Worm (Caenorhabditis elegans) whole organism, L4 larva: ENCODE results near the gene Y57G11C.1147.

ENCODE experiments used
- dve-1 ChIP-seq: sonication (generic microtip); optimal IDR thresholded peaks from 2 replicates; lab custom pipeline; 2017; ENCODE audit warnings: antibody characterized with exemption, mild to moderate bottlenecking, missing genetic modification characterization, missing compliant biosample characterization; ENCODE audit not compliant: insufficient read depth
- mes-2 ChIP-seq: sonication (generic microtip); optimal IDR thresholded peaks from 2 replicates; lab custom pipeline; 2016; ENCODE audit warnings: missing genotype, mild to moderate bottlenecking, missing genetic modification characterization, missing compliant biosample characterization; ENCODE audit not compliant: poor library complexity, severe bottlenecking
- unc-130 ChIP-seq: sonication (generic microtip); optimal IDR thresholded peaks from 2 replicates; lab custom pipeline; 2016; ENCODE audit warnings: missing genetic modification reagents, missing genetic modification characterization, missing compliant biosample characterization

DNA sequence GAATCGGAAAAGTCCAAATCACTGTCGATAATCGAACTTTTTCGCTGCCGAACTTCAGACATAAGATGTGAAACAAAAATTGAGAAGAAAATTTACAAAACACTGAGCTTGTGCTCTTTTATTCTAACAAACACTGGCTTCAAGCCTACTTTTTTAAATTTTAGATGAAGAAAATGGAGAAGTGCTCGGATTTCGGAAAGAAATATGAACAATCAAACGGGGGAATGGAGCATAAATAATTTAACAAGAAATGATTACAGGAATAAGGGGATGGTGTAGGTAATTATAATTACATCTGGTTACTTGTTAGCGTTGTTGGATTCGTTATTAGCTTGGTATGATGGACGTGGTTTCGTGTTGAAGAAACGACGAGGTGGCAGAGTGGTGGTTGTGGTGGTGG lies 26.0 kb downstream of the Y57G11C.1147 start, which contains the start of gene degl-1:
- TF ChIP-seq unc-130 (GFP tag; lab: Kevin White, UChicago) (no peak), dve-1 (no peak), mes-2 (tag; lab: Kevin White, UChicago) (no peak)
